Fruit fly (Drosophila melanogaster): ENCODE data around the gene tna.

Gene tna

DNA sequence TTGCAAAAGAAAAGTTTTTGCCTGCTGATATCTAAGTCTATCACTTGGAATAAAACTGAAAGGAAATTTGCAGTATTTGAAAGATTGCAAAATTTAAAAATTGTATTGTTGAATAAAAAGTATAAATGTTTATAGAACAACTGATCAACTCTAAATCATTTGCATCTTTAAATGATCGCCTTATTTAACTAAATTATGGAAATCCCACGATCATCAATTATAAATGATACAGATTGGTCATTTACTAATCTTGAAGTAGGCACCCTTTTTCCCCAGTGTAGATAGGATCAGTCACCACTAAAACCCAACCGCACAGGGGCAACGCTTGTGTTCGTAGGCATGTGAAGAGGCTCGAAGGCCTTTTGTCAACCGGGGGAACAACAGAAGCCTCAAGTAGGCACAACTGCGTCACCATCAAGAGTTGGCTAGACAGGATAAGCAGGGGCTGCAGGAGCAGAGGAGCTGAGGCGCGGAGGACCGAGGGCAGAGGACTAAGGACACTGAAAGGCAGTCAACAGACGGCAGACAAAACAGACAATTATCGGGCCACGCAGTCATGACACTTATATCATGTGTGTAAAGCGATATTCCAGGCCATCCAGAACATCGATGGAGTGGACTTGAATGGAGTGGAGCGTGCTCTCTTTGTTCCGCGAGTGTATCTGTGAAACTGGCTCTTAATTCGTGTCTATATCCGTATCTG lies 12.6 kb downstream of the tna start:
- TF ChIP-seq h (optimal IDR thresholded peaks at IDR 0.05) (no peak), Sin3A (optimal IDR thresholded peaks at IDR 0.05) (no peak), insv (optimal IDR thresholded peaks at IDR 0.05) (no peak), Myc (optimal IDR thresholded peaks at IDR 0.05) (no peak)

DNA sequence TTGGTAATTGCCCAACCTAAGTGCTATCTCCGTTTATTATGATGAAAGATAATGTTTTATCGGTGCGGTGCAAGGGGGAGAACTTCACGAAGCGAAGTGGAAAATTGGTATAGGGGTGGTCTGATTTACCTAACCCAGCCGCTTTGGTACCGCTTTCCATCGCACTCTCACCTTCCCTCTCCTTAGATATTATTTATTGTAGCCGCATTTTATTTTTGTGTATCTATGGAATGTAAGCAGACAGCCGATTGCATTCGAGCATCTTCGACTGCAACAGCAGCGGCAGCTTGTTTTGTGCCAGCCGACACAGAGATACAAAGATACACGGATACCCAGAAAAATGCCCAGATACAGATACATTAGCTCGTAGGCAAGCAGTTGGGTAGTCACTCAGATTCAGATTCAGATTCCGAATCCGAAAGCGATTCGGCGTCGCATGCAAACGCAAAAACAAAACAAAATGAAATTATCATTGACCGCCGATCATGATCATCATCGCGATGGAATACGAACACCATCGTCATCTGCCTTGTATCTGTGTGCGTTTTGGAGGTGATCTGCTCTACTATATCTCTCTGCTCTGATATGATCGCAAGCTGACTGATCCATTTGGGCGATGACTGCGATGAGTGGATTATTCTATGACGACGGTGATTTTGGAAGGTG lies 13.5 kb downstream of the tna start:
- TF ChIP-seq ttk (optimal IDR thresholded peaks at IDR 0.05), result no peak
- no peak for TF ChIP-seq Myc (optimal IDR thresholded peaks at IDR 0.05)

DNA sequence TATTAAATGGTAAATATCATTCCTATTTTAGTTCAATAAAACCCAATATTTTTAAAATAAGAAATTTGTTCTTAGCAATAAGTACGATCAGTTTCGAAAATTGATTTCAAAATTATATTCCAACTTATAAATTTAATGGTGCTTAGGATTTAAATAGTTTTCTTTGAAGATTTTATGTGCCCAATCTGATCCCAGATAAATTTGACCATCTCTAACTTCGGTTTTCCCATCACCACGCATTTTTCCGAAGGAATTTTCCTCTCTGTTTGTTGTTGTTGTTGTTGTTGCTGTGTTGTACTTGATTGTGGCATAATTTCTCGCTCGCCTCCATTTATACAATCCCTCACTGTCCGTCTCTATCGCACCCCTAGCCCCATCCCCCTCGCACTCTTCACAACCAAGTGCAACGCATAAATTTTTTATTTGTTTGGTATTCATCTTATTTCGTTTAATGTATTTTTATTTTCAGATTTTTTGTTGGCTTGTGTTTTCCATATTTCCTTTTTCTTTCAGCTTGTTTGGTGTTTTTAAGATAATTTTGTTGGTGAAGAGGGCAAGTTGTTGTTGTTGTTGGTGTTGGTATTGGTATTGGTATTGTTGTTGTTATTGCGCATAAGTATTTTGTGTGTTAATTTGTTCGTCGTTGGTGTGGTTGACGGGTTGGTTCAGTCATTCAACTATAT lies 14.4 kb downstream of the tna start:
- TF ChIP-seq h (optimal IDR thresholded peaks at IDR 0.05) (no peak), psq (optimal IDR thresholded peaks at IDR 0.05) (no peak), Myc (optimal IDR thresholded peaks at IDR 0.05) (no peak)

DNA sequence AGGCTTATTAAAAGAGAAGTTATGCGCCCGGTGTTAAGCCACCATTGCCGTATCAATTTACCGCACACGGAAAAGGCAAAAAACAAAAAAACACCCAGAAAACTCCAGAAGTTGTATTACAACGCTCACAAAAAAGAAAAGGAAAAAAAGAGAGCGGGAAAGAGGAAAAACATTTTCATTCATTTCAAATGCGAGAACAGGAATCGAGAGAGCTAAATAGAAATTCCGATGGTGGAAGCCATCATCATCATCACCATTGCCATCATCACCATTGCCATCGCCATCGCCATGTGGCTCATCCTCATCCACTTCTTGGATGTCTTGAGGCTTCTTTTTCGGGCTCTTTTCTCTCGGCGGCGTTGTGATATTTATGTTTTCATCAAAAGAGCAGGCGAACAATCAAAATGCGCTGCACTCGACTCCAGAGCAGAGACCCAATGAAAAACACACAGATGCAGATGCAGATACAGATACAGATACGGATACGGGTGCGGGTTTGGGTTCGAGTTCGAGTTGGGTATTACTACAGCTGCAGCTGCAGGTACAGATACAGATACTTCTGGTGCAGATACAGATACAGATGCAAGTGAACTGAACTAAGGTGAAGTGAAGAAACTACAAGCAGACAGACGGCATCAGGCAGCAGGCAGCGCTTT lies 15.9 kb downstream of the tna start:
- TF ChIP-seq psq (optimal IDR thresholded peaks at IDR 0.05) (no peak), Myc (optimal IDR thresholded peaks at IDR 0.05) (no peak)

DNA sequence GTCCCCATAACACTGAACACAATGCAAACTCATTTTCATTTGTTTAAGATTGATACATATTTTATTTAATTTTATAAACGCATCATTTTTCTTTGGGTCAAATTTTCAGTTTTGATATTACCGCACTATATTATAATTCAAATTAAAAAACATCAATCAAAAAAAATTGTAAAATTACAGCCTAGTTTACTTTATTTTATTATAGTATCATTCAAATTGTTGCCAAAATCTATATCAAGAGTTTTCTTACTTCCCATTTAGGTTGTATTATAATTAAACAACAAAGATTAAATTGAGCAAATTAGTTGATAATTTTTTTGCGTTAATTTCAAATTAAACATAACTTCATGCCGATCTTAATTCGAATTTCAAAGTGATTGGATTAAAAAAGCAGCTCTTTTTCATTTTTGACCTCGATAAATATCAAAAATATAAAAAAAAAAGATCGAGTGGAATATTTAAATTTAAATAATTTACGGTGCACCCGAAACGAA lies 16.6 kb downstream of the tna start:
- TF ChIP-seq ttk (optimal IDR thresholded peaks at IDR 0.05) (no peak), insv (optimal IDR thresholded peaks at IDR 0.05) (no peak)

DNA sequence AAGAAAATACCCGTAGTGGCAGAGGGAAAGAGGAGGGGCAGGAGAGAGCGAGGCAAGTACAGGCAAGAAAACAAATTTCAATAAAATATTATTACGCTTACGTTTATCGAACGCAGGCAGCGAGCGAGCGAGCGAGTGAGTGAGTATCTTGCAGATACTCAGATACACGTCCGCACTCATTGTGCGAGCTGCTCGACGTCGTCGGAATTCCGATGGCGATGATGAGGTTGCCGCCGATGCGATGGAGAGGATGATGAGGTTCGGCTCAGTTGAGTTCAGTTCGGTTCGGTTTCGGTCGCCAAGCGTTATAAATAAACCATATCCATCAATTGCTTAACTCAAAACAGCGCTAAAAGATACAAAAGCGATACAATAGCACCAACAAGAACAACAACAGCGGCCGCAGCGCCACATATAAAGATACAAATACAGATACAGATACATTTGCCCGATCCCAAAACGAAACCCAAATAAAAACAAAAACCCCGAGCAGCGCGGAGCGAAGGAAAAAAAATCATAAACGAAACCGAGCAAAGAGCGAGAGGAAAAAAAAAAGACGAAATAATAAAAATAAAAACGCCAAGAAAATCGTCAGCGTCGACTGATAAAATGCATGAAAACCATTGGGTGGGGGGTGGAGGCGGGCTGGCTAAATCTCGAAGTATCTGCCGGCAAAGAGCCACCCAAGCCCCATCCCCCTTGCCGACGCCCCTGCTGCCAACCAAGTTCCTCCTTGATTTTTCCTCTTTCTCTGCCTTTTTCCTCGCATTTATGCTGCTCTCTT lies 17.2 kb downstream of the tna start:
- no peak for TF ChIP-seq psq (optimal IDR thresholded peaks at IDR 0.05)
- TF ChIP-seq Myc (optimal IDR thresholded peaks at IDR 0.05), result no peak
- no peak for TF ChIP-seq Sin3A (optimal IDR thresholded peaks at IDR 0.05)
- TF ChIP-seq insv (optimal IDR thresholded peaks at IDR 0.05), result no peak
- no peak for TF ChIP-seq h (optimal IDR thresholded peaks at IDR 0.05)
- no peak for TF ChIP-seq ttk (optimal IDR thresholded peaks at IDR 0.05)

DNA sequence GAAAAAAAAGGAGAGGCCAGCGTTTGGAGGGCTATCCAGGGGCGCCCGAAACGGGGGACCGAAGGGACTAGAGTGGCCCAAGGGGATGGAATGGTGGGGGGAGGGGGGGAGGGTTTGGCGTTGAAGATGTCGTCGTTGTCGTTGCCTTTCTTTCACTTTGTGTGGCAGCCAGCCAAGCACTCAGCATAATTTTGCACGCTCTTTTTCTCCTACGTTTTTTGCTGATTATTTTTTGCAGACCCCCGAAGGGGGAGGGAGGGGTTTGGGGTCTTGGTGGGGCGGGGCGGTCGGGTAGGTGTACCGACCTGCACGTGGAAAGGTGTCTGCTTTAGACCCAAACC lies 17.8 kb downstream of the tna start:
- TF ChIP-seq ttk (optimal IDR thresholded peaks at IDR 0.05) (no peak), Sin3A (optimal IDR thresholded peaks at IDR 0.05) (no peak), psq (optimal IDR thresholded peaks at IDR 0.05) (no peak), insv (optimal IDR thresholded peaks at IDR 0.05) (no peak)

DNA sequence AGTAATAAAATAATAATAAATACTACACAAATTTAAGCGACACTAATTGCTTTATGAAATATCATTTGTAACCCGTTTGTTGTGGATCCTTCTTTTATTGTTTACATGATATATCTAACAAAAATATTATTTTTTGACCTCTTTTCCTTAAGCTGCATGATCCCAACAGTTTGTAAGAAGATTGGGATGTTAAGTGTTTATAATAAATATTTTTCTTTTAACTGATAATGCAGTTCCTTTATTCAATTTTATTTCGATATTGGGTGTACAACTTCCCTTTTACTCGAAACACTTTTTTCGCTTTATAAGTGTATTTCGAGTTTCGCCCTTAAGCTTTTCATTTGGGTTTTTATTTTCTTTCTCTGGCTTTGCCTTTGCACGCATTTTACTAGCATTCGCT lies 18.3 kb downstream of the tna start:
- no peak for TF ChIP-seq psq (optimal IDR thresholded peaks at IDR 0.05)
- TF ChIP-seq Myc (optimal IDR thresholded peaks at IDR 0.05), result no peak

DNA sequence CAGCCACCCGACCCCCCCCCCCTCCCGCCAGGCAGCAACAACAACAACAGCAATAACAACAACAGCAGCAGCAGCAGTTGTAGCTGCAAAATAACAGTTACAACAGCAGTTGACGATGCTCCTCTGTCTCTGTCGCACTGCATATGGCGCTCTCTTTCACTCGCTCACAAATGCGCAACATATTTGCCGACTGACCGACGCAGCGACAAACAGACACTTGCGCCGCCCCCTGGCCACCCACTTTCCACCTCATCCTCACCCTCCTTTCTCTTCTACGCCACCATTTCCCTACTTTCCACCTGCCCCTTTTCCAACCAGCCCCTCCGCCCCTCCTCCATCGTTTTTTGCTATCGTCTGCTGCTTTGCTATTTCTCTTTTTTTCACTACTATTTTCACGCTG lies 18.7 kb downstream of the tna start:
- TF ChIP-seq Sin3A (optimal IDR thresholded peaks at IDR 0.05), result no peak
- no peak for TF ChIP-seq ttk (optimal IDR thresholded peaks at IDR 0.05)
- TF ChIP-seq h (optimal IDR thresholded peaks at IDR 0.05), result no peak
- no peak for TF ChIP-seq psq (optimal IDR thresholded peaks at IDR 0.05)
- TF ChIP-seq insv (optimal IDR thresholded peaks at IDR 0.05), result no peak
- no peak for TF ChIP-seq Myc (optimal IDR thresholded peaks at IDR 0.05)

DNA sequence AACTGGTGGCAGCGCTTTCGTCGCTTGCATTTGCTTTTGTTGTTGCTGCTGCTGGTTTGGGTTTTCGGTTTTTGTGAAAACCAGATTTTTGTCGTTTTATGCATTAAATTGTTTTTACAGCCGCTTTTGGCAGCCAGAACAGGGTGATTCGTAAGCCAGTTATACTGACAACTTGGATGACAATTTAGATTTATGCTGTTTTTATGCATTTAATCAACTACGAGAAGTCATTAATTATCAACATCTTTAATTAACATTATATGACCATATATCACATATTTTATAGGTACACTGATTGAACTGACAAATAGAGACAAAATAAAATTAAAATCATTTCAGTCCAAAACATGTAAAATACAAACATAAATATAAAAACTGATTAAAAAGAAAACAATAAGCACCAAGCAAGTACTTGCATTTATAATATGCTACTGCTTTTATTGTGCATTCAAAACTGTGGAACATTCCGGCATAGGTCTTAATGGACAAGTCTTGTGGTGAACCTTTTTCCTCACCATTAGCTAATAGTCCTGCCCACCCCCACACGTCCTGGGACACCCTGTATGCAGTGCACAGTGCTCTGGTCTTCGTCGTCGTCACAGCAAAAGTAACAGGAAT lies 19.6 kb downstream of the tna start:
- TF ChIP-seq psq (optimal IDR thresholded peaks at IDR 0.05) (no peak), Sin3A (optimal IDR thresholded peaks at IDR 0.05) (no peak), insv (optimal IDR thresholded peaks at IDR 0.05) (no peak), h (optimal IDR thresholded peaks at IDR 0.05) (no peak), Myc (optimal IDR thresholded peaks at IDR 0.05) (no peak), ttk (optimal IDR thresholded peaks at IDR 0.05) (no peak)

DNA sequence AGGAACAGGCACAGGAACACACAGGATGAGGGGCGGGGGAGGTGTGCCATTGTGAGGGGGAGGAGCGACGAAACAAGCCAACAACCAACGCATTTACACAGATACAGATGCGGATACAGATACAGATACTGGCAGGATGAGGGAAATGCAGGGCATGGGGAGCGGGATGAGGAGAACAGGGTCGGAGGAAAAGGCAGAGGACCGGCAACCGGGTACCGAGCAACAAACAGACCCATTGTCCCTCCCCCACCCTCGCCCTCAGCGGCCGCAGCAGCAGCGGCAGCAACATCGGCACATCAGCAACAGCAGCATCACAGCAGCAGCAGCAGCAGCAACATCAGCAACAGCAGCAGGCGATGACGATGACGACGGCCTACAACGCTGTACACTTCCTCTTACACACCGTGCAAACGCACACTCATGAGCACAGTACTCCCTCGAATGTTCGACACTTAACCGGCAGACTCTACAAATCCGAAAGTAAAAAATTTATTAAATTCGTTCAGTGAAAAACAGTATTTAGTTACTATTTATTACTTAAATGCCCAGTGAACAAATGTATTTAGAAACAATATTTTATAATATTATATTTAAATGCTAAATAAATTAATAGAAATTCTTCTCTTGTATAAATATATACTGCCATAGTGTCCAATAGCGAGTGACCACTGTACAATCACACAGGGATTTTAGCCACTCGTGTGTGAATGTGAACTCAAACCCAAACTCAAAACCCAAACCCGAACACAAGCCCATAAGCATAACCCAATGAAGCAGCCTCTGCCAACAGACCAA lies 20.3 kb downstream of the tna start:
- TF ChIP-seq insv (optimal IDR thresholded peaks at IDR 0.05) (no peak), psq (optimal IDR thresholded peaks at IDR 0.05) (no peak), h (optimal IDR thresholded peaks at IDR 0.05) (no peak), Sin3A (optimal IDR thresholded peaks at IDR 0.05) (no peak), ttk (optimal IDR thresholded peaks at IDR 0.05) (no peak), Myc (optimal IDR thresholded peaks at IDR 0.05) (no peak)
